Worm (Caenorhabditis elegans) whole organism, young adult: ENCODE measurements around the gene lem-2.

Experiments
- Y79H2A.3 ChIP-seq: fragments of 200-800 bp; sonication (Bioruptor generic); conservative IDR thresholded peaks from 2 replicates; pipeline ENCODE4 v1.3.6; 2022; ENCODE audit warnings: missing genetic modification reagents, missing genetic modification characterization, missing compliant biosample characterization
- dpl-1 ChIP-seq: fragments of 150-350 bp; optimal IDR thresholded peaks from 2 replicates; lab custom pipeline; 2014; ENCODE audit warnings: missing biosample characterization, missing genetic modification reagents, missing genetic modification characterization
- him-1 ChIP-seq: sonication (generic microtip); optimal IDR thresholded peaks from 2 replicates; lab custom pipeline; 2016; ENCODE audit warnings: missing genotype, missing genetic modification reagents, missing genetic modification characterization, missing compliant biosample characterization
- hlh-12 ChIP-seq: sonication (generic microtip); optimal IDR thresholded peaks from 2 replicates; lab custom pipeline; 2016; ENCODE audit warnings: missing genetic modification characterization, missing compliant biosample characterization
- lin-35 ChIP-seq, 3 experiments: fragments of 150-350 bp in 2 of 3; sonication (generic microtip) in 1 of 3; optimal IDR thresholded peaks; 2 replicates each; lab custom pipeline; 2014 to 2018; ENCODE audit warnings: missing biosample characterization in 3 of 3, missing genetic modification characterization in 3 of 3, missing genetic modification reagents in 3 of 3
- lir-1 ChIP-seq: fragments of 200-800 bp; sonication (Bioruptor generic); conservative IDR thresholded peaks from 2 replicates; pipeline ENCODE4 v1.3.6; 2022; ENCODE audit warnings: missing genetic modification reagents, missing genetic modification characterization, missing compliant biosample characterization
- sea-2 ChIP-seq: fragments of 200-800 bp; sonication (Bioruptor generic); IDR thresholded peaks from 2 replicates; pipeline ENCODE4 v1.3.6; 2022; ENCODE audit warnings: missing genetic modification characterization, missing compliant biosample characterization
- snpc-1.3 ChIP-seq: sonication (generic microtip); optimal IDR thresholded peaks from 2 replicates; lab custom pipeline; 2017; ENCODE audit warnings: missing genetic modification characterization, mild to moderate bottlenecking, missing compliant biosample characterization, antibody characterized with exemption, moderate library complexity, missing genotype, missing genetic modification reagents; ENCODE audit not compliant: insufficient read depth
- snpc-3.4 ChIP-seq: sonication (generic microtip); optimal IDR thresholded peaks from 2 replicates; lab custom pipeline; 2017; ENCODE audit warnings: missing genetic modification characterization, mild to moderate bottlenecking, missing compliant biosample characterization, antibody characterized with exemption, moderate library complexity, missing genotype, missing genetic modification reagents
- tlf-1 ChIP-seq: fragments of 200-800 bp; sonication (Bioruptor generic); optimal IDR thresholded peaks from 2 replicates; lab custom pipeline; 2018; ENCODE audit warnings: mild to moderate bottlenecking, missing genetic modification characterization, missing compliant biosample characterization
- unc-62 ChIP-seq: fragments of 150-350 bp; optimal IDR thresholded peaks from 2 replicates; lab custom pipeline; 2014; ENCODE audit warnings: missing biosample characterization, missing genetic modification reagents, missing genetic modification characterization

DNA sequence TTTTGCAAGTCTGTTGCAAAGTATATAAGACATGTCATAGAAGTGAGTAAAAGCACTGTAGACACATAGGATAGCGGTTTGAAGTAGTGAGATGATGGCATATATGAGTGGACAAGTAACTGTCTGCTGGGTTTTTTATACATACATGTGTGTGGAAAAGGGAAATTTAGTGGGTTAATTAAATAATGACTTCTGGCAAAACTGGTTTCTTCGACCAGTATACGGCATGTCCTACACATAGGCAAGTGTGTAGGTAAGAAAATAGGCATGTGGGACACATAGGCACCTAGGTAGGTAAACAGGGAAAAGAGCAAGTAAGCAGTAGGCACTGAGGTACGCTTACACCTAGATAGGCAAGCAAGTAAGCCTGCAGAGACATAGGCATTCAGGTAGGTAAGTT, 31.3 kb downstream of the lem-2 start, which contains the start of gene col-87:
- no peak for TF ChIP-seq snpc-1.3 (tag; lab: Kevin White, UChicago)
- no peak for TF ChIP-seq sea-2 (GFP tag; lab: Robert Waterston, UW)
- no peak for TF ChIP-seq dpl-1 (GFP tag; lab: Kevin White, UChicago)
- no peak for TF ChIP-seq lin-35 (GFP tag; optimal IDR thresholded peaks at IDR 0.05; lab: Kevin White, UChicago)
- no peak for TF ChIP-seq tlf-1 (GFP tag; lab: Kevin White, UChicago)
- no peak for TF ChIP-seq lir-1 (GFP tag; lab: Robert Waterston, UW)
- TF ChIP-seq snpc-3.4 (tag; lab: Kevin White, UChicago), result no peak
- TF ChIP-seq him-1 (tag; lab: Kevin White, UChicago), result no peak
- TF ChIP-seq hlh-12 (tag; lab: Kevin White, UChicago), result no peak
- TF ChIP-seq Y79H2A.3 (GFP tag; lab: Robert Waterston, UW), result no peak
- no peak for TF ChIP-seq unc-62 (GFP tag; lab: Kevin White, UChicago)
